Worm (Caenorhabditis elegans) whole organism, late embryonic: ENCODE data around the gene nep-2.

Source experiments
- C08G9.2 ChIP-seq: sonication (generic microtip); optimal IDR thresholded peaks from 2 replicates; lab custom pipeline; 2016; ENCODE audit warnings: mild to moderate bottlenecking, missing genetic modification characterization, moderate library complexity, missing compliant biosample characterization
- K02D7.2 ChIP-seq: sonication (generic microtip); optimal IDR thresholded peaks from 2 replicates; lab custom pipeline; 2017; ENCODE audit warnings: mild to moderate bottlenecking, missing genetic modification characterization, missing compliant biosample characterization
- ahr-1 ChIP-seq: sonication (generic microtip); optimal IDR thresholded peaks from 2 replicates; lab custom pipeline; 2016; ENCODE audit warnings: missing genetic modification characterization, missing compliant biosample characterization
- ceh-22 ChIP-seq: sonication (generic microtip); optimal IDR thresholded peaks from 2 replicates; lab custom pipeline; 2017; ENCODE audit warnings: missing biosample characterization, missing genetic modification characterization
- ceh-24 ChIP-seq: sonication (generic microtip); optimal IDR thresholded peaks from 2 replicates; lab custom pipeline; 2016; ENCODE audit warnings: mild to moderate bottlenecking, missing genetic modification characterization, missing compliant biosample characterization
- ceh-30 ChIP-seq: fragments of 150-350 bp; optimal IDR thresholded peaks from 2 replicates; lab custom pipeline; 2014; ENCODE audit warnings: missing biosample characterization, missing genetic modification characterization
- ceh-31 ChIP-seq: sonication (generic microtip); optimal IDR thresholded peaks from 2 replicates; lab custom pipeline; 2016; ENCODE audit warnings: missing genetic modification characterization, missing compliant biosample characterization
- ceh-48 ChIP-seq: sonication (generic microtip); optimal IDR thresholded peaks from 2 replicates; lab custom pipeline; 2016; ENCODE audit warnings: missing genetic modification characterization, inconsistent platforms, missing compliant biosample characterization
- che-1 ChIP-seq: sonication (generic microtip); optimal IDR thresholded peaks from 2 replicates; lab custom pipeline; 2016; ENCODE audit warnings: mild to moderate bottlenecking, missing genetic modification characterization, missing compliant biosample characterization
- dmd-4 ChIP-seq: sonication (generic microtip); optimal IDR thresholded peaks from 2 replicates; lab custom pipeline; 2016; ENCODE audit warnings: borderline replicate concordance, missing genetic modification characterization, missing compliant biosample characterization
- elt-4 ChIP-seq: sonication (generic microtip); optimal IDR thresholded peaks from 2 replicates; lab custom pipeline; 2016; ENCODE audit warnings: missing genetic modification characterization, missing compliant biosample characterization
- ets-4 ChIP-seq: sonication (generic microtip); optimal IDR thresholded peaks from 2 replicates; lab custom pipeline; 2016; ENCODE audit warnings: missing genetic modification characterization, missing compliant biosample characterization
- eyg-1 ChIP-seq: sonication (generic microtip); optimal IDR thresholded peaks from 2 replicates; lab custom pipeline; 2016; ENCODE audit warnings: missing genotype, missing genetic modification characterization, missing compliant biosample characterization
- fkh-6 ChIP-seq: sonication (generic microtip); optimal IDR thresholded peaks from 2 replicates; lab custom pipeline; 2016; ENCODE audit warnings: missing genetic modification characterization, missing compliant biosample characterization
- lim-6 ChIP-seq: sonication (generic microtip); optimal IDR thresholded peaks from 2 replicates; lab custom pipeline; 2016; ENCODE audit warnings: missing genetic modification characterization, missing compliant biosample characterization
- madf-2 ChIP-seq: sonication (generic microtip); optimal IDR thresholded peaks from 2 replicates; lab custom pipeline; 2017; ENCODE audit warnings: missing genetic modification characterization, missing compliant biosample characterization
- mec-3 ChIP-seq: sonication (generic microtip); optimal IDR thresholded peaks from 2 replicates; lab custom pipeline; 2016; ENCODE audit warnings: borderline replicate concordance, missing genetic modification characterization, missing compliant biosample characterization
- nfya-1 ChIP-seq: sonication (generic microtip); optimal IDR thresholded peaks from 2 replicates; lab custom pipeline; 2017; ENCODE audit warnings: missing genetic modification characterization, mild to moderate bottlenecking, missing compliant biosample characterization, antibody characterized with exemption, moderate library complexity
- nhr-232 ChIP-seq: sonication (generic microtip); optimal IDR thresholded peaks from 2 replicates; lab custom pipeline; 2016; ENCODE audit warnings: missing genetic modification characterization, missing compliant biosample characterization
- odd-2 ChIP-seq: sonication (generic microtip); optimal IDR thresholded peaks from 2 replicates; lab custom pipeline; 2017; ENCODE audit warnings: antibody characterized with exemption, mild to moderate bottlenecking, missing genetic modification characterization, missing compliant biosample characterization
- pha-2 ChIP-seq: sonication (generic microtip); optimal IDR thresholded peaks from 2 replicates; lab custom pipeline; 2017; ENCODE audit warnings: mild to moderate bottlenecking, missing genetic modification characterization, missing compliant biosample characterization
- pha-4 ChIP-seq: fragments of 150-350 bp; optimal IDR thresholded peaks from 2 replicates; lab custom pipeline; 2018; ENCODE audit warnings: missing biosample characterization, missing genetic modification reagents, missing genetic modification characterization
- pros-1 ChIP-seq: fragments of 150-350 bp; optimal IDR thresholded peaks from 2 replicates; lab custom pipeline; 2014; ENCODE audit warnings: missing biosample characterization, missing genetic modification reagents, missing genetic modification characterization
- ref-2 ChIP-seq: sonication (generic microtip); optimal IDR thresholded peaks from 2 replicates; lab custom pipeline; 2016; ENCODE audit warnings: missing genetic modification characterization, missing compliant biosample characterization
- rnt-1 ChIP-seq: sonication (generic microtip); optimal IDR thresholded peaks from 2 replicates; lab custom pipeline; 2016; ENCODE audit warnings: missing genetic modification characterization, missing compliant biosample characterization
- tbx-2 ChIP-seq: sonication (generic microtip); optimal IDR thresholded peaks from 2 replicates; lab custom pipeline; 2016; ENCODE audit warnings: missing genetic modification characterization, missing compliant biosample characterization
- tbx-7 ChIP-seq: sonication (generic microtip); optimal IDR thresholded peaks from 2 replicates; lab custom pipeline; 2016; ENCODE audit warnings: missing genotype, missing genetic modification characterization, missing compliant biosample characterization
- unc-42 ChIP-seq: sonication (generic microtip); optimal IDR thresholded peaks from 2 replicates; lab custom pipeline; 2016; ENCODE audit warnings: missing genotype, missing genetic modification characterization, missing compliant biosample characterization
- unc-55 ChIP-seq: sonication (generic microtip); optimal IDR thresholded peaks from 2 replicates; lab custom pipeline; 2017; ENCODE audit warnings: missing biosample characterization, missing genetic modification reagents, missing genetic modification characterization
- unc-86 ChIP-seq: sonication (generic microtip); optimal IDR thresholded peaks from 2 replicates; lab custom pipeline; 2016; ENCODE audit warnings: missing genetic modification characterization, missing compliant biosample characterization
- ztf-16 ChIP-seq: sonication (generic microtip); optimal IDR thresholded peaks from 2 replicates; lab custom pipeline; 2017; ENCODE audit warnings: missing genetic modification characterization, missing compliant biosample characterization

Gene nep-2

ce11 chrII:2725561-2725960 lies at the start of gene nep-2, which contains the start of gene T05A8.11:
Gene nep-2 (minus strand): TSS chrII:2725752.
Gene T05A8.11 (minus strand): TSS chrII:2725661.
- TF ChIP-seq dmd-4 (tag; lab: Kevin White, UChicago), result no peak

ce11 chrII:2774904-2775303 lies 49.4 kb upstream of the nep-2 start, which contains the start of gene fbxb-111:
Gene fbxb-111 (minus strand): TSS chrII:2775004.
- TF ChIP-seq ets-4 (tag; lab: Kevin White, UChicago) (no peak), ref-2 (peak; percentile 20), ceh-31 (tag; lab: Kevin White, UChicago) (no peak), tbx-2 (no peak), ceh-48 (tag; lab: Kevin White, UChicago) (no peak), odd-2 (tag; lab: Kevin White, UChicago) (no peak)
- TF ChIP-seq, all 69 proteins: peak for 1

ce11 chrII:2773534-2773933 lies 48.0 kb upstream of the nep-2 start, which contains the start of gene sdz-9:
Gene sdz-9 (minus strand): TSS chrII:2773634.
- TF ChIP-seq ceh-30 (tag; lab: Kevin White, UChicago) (no peak), dmd-4 (tag; lab: Kevin White, UChicago) (no peak), ceh-22 (no peak), C08G9.2 (no peak), ztf-16 (tag; lab: Kevin White, UChicago) (no peak), tbx-2 (no peak), rnt-1 (no peak), pros-1 (tag; lab: Kevin White, UChicago) (no peak), ahr-1 (no peak), pha-2 (no peak), ets-4 (tag; lab: Kevin White, UChicago) (no peak), fkh-6 (tag; lab: Kevin White, UChicago) (no peak)
- TF ChIP-seq, all 69 proteins: peak for 0

- TF ChIP-seq pros-1 (tag; lab: Kevin White, UChicago) (no peak), nhr-232 (tag; lab: Kevin White, UChicago) (no peak), unc-86 (tag; lab: Kevin White, UChicago) (no peak), unc-42 (tag; lab: Kevin White, UChicago) (no peak)
These were observed 46.6 kb upstream of the nep-2 start, which contains the start of gene sdz-10 for ce11 chrII:2772166-2772565. Gene sdz-10 (minus strand): TSS chrII:2772266.

- TF ChIP-seq lim-6 (tag; lab: Kevin White, UChicago) (no peak), mec-3 (tag; lab: Kevin White, UChicago) (no peak), ahr-1 (no peak), K02D7.2 (tag; lab: Kevin White, UChicago) (no peak), pha-2 (no peak), ceh-30 (tag; lab: Kevin White, UChicago) (no peak), C08G9.2 (no peak), unc-42 (tag; lab: Kevin White, UChicago) (no peak), che-1 (no peak), nfya-1 (tag; lab: Kevin White, UChicago) (no peak), pha-4 (tag; lab: Kevin White, UChicago) (no peak), elt-4 (tag; lab: Kevin White, UChicago) (no peak), ztf-16 (tag; lab: Kevin White, UChicago) (no peak), ceh-24 (tag; lab: Kevin White, UChicago) (no peak)
These were observed 45.2 kb upstream of the nep-2 start, which contains the start of gene fbxb-105 for ce11 chrII:2770788-2771187. Gene fbxb-105 (minus strand): TSS chrII:2770888.

- TF ChIP-seq ceh-48 (tag; lab: Kevin White, UChicago) (no peak), eyg-1 (tag; lab: Kevin White, UChicago) (no peak), tbx-7 (no peak), unc-55 (GFP tag; lab: Kevin White, UChicago) (no peak), madf-2 (no peak)
- TF ChIP-seq, all 69 proteins: peak for 0
These were observed 43.5 kb upstream of the nep-2 start, which contains the start of gene F08D12.7 for ce11 chrII:2769021-2769420. Gene F08D12.7 (minus strand): TSS chrII:2769121.
